Worm (Caenorhabditis elegans) whole organism, mixed stage, embryonic: ENCODE results near the gene Y82E9BR.10.

Source experiments
- M03D4.4 ChIP-seq: sonication (generic microtip); optimal IDR thresholded peaks from 2 replicates; lab custom pipeline; 2017; ENCODE audit warnings: mild to moderate bottlenecking, missing genetic modification characterization, missing compliant biosample characterization
- bed-3 ChIP-seq: fragments of 200-800 bp; sonication (Bioruptor generic); optimal IDR thresholded peaks from 3 replicates; lab custom pipeline; 2018; ENCODE audit warnings: mild to moderate bottlenecking, missing genetic modification characterization, moderate library complexity, missing compliant biosample characterization
- ceh-39 ChIP-seq: fragments of 150-350 bp; optimal IDR thresholded peaks from 2 replicates; lab custom pipeline; 2014; ENCODE audit warnings: missing biosample characterization, missing genetic modification characterization
- ceh-43 ChIP-seq: fragments of 200-800 bp; sonication (Bioruptor generic); optimal IDR thresholded peaks from 2 replicates; lab custom pipeline; 2018; ENCODE audit warnings: mild to moderate bottlenecking, missing genetic modification characterization, moderate library complexity, missing compliant biosample characterization
- ceh-83 ChIP-seq: fragments of 200-800 bp; sonication (Bioruptor generic); optimal IDR thresholded peaks from 2 replicates; lab custom pipeline; 2018; ENCODE audit warnings: mild to moderate bottlenecking, missing genetic modification characterization, missing compliant biosample characterization
- ces-1 ChIP-seq: fragments of 150-350 bp; optimal IDR thresholded peaks from 2 replicates; lab custom pipeline; 2014; ENCODE audit warnings: missing biosample characterization, missing genetic modification reagents, missing genetic modification characterization
- cnd-1 ChIP-seq: fragments of 200-800 bp; sonication (Bioruptor generic); optimal IDR thresholded peaks from 2 replicates; lab custom pipeline; 2018; ENCODE audit warnings: mild to moderate bottlenecking, missing genetic modification characterization, missing compliant biosample characterization
- drap-1 ChIP-seq: fragments of 200-800 bp; sonication (Bioruptor generic); optimal IDR thresholded peaks from 3 replicates; lab custom pipeline; 2018; ENCODE audit warnings: mild to moderate bottlenecking, missing genetic modification characterization, missing compliant biosample characterization
- elt-1 ChIP-seq: sonication (generic microtip); optimal IDR thresholded peaks from 2 replicates; lab custom pipeline; 2017; ENCODE audit warnings: missing genetic modification characterization, mild to moderate bottlenecking, missing compliant biosample characterization, antibody characterized with exemption, moderate library complexity, borderline replicate concordance; ENCODE audit not compliant: insufficient read depth
- elt-3 ChIP-seq: fragments of 150-350 bp; optimal IDR thresholded peaks from 2 replicates; lab custom pipeline; 2014; ENCODE audit warnings: missing biosample characterization, missing genetic modification characterization
- flh-1 ChIP-seq: fragments of 200-800 bp; sonication (Bioruptor generic); optimal IDR thresholded peaks from 2 replicates; lab custom pipeline; 2018; ENCODE audit warnings: mild to moderate bottlenecking, missing genetic modification characterization, moderate library complexity, missing compliant biosample characterization
- ham-2 ChIP-seq: fragments of 200-800 bp; sonication (Bioruptor generic); optimal IDR thresholded peaks from 2 replicates; lab custom pipeline; 2018; ENCODE audit warnings: mild to moderate bottlenecking, missing genetic modification characterization, missing compliant biosample characterization
- lin-13 ChIP-seq: fragments of 150-350 bp; optimal IDR thresholded peaks from 2 replicates; lab custom pipeline; 2014; ENCODE audit warnings: missing biosample characterization, missing genetic modification characterization
- lsy-2 ChIP-seq: fragments of 150-350 bp; optimal IDR thresholded peaks from 2 replicates; lab custom pipeline; 2014; ENCODE audit warnings: missing biosample characterization, missing genetic modification characterization
- mab-5 ChIP-seq: fragments of 150-350 bp; optimal IDR thresholded peaks from 2 replicates; lab custom pipeline; 2014; ENCODE audit warnings: missing biosample characterization, missing genetic modification characterization
- mep-1 ChIP-seq: fragments of 150-350 bp; optimal IDR thresholded peaks from 2 replicates; lab custom pipeline; 2017; ENCODE audit warnings: missing biosample characterization, missing genetic modification reagents, missing genetic modification characterization, inconsistent platforms
- mls-2 ChIP-seq: sonication (generic microtip); optimal IDR thresholded peaks from 2 replicates; lab custom pipeline; 2016; ENCODE audit warnings: mild to moderate bottlenecking, missing genetic modification characterization, moderate library complexity, missing compliant biosample characterization
- nhr-12 ChIP-seq: fragments of 150-350 bp; optimal IDR thresholded peaks from 2 replicates; lab custom pipeline; 2014; ENCODE audit warnings: missing biosample characterization, missing genetic modification characterization
- nhr-2 ChIP-seq: fragments of 150-350 bp; optimal IDR thresholded peaks from 2 replicates; lab custom pipeline; 2014; ENCODE audit warnings: missing biosample characterization, missing genetic modification characterization
- nhr-237 ChIP-seq: fragments of 150-350 bp; optimal IDR thresholded peaks from 2 replicates; lab custom pipeline; 2014; ENCODE audit warnings: missing biosample characterization, missing genetic modification characterization
- nhr-28 ChIP-seq: fragments of 150-350 bp; optimal IDR thresholded peaks from 2 replicates; lab custom pipeline; 2014; ENCODE audit warnings: missing biosample characterization, missing genetic modification characterization
- nhr-76 ChIP-seq: sonication (generic microtip); optimal IDR thresholded peaks from 2 replicates; lab custom pipeline; 2017; ENCODE audit warnings: missing biosample characterization, missing genetic modification characterization
- pha-4 ChIP-seq: fragments of 150-350 bp; optimal IDR thresholded peaks from 2 replicates; lab custom pipeline; 2018; ENCODE audit warnings: missing biosample characterization, missing genetic modification reagents, missing genetic modification characterization
- sem-2 ChIP-seq: fragments of 200-800 bp; sonication (Bioruptor generic); optimal IDR thresholded peaks from 2 replicates; lab custom pipeline; 2018; ENCODE audit warnings: mild to moderate bottlenecking, missing genetic modification characterization, missing compliant biosample characterization
- snpc-4 ChIP-seq: fragments of 150-350 bp; optimal IDR thresholded peaks from 2 replicates; lab custom pipeline; 2014; ENCODE audit warnings: missing biosample characterization, missing genetic modification characterization
- sptf-1 ChIP-seq: sonication (generic microtip); optimal IDR thresholded peaks from 2 replicates; lab custom pipeline; 2017; ENCODE audit warnings: mild to moderate bottlenecking, missing genetic modification characterization, moderate library complexity, missing compliant biosample characterization
- tbx-8 ChIP-seq: fragments of 200-800 bp; sonication (Bioruptor generic); optimal IDR thresholded peaks from 2 replicates; lab custom pipeline; 2018; ENCODE audit warnings: mild to moderate bottlenecking, missing genetic modification characterization, moderate library complexity, missing compliant biosample characterization
- unc-120 ChIP-seq: sonication (generic microtip); optimal IDR thresholded peaks from 2 replicates; lab custom pipeline; 2017; ENCODE audit warnings: missing genetic modification characterization, missing compliant biosample characterization; ENCODE audit not compliant: poor library complexity, severe bottlenecking
- unc-39 ChIP-seq: fragments of 150-350 bp; optimal IDR thresholded peaks from 2 replicates; lab custom pipeline; 2014; ENCODE audit warnings: missing biosample characterization, missing genetic modification characterization
- unc-62 ChIP-seq: fragments of 150-350 bp; optimal IDR thresholded peaks from 2 replicates; lab custom pipeline; 2014; ENCODE audit warnings: missing biosample characterization, missing genetic modification reagents, missing genetic modification characterization
- zip-8 ChIP-seq: fragments of 150-350 bp; optimal IDR thresholded peaks from 2 replicates; lab custom pipeline; 2014; ENCODE audit warnings: missing biosample characterization, missing genetic modification characterization
- ztf-11 ChIP-seq: fragments of 150-350 bp; optimal IDR thresholded peaks from 2 replicates; lab custom pipeline; 2014; ENCODE audit warnings: missing biosample characterization, missing genetic modification characterization

The Y82E9BR.10 gene

DNA sequence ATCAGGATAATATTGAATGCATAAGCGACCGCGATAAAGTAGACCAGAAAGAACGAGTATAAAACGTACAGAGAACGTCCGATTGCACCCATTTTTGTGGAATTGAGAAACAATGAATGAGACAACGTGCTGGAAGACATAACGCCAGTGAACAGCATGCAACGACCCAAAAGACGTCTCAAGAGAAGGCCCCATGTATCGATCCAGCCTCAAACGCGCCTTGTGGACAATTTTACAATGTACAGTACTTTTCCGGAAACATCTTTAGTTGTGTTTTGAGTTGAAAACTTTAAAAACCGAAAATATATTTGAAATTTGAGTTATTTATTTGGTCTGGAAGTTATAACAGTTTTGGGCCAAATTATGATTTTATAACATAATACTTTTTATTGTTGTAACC lies 24.6 kb downstream of the Y82E9BR.10 start, which contains the start of gene Y82E9BL.3:
TSS of gene Y82E9BL.3 (minus strand) at position 101 of the 400 bp plus-strand sequence.
- TF ChIP-seq bed-3 (no peak), nhr-12 (tag; lab: Kevin White, UChicago) (no peak), cnd-1 (tag; lab: Kevin White, UChicago) (no peak)

DNA sequence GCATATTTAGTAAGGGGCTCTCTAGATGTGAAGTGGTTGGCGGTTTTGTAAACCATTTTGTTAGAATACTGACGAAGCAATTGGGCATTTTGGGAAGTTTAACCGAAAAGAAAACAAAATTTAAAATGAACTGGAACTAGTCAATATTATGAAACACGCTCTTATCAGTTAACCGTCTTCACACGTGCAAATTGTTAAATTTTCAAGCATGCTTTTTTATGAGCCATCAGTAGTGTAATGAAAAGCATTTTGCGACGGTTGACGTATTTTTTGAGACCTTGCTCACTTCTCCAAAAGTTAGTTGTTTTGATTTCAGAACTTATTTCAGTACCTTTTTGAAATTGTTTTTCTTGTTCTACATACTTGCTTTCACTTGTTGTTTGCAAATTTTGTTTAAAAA lies 26.1 kb downstream of the Y82E9BR.10 start, which contains the start of gene fbxa-25:
TSS of gene fbxa-25 (minus strand) at position 138 of the 400 bp plus-strand sequence.
- no peak for TF ChIP-seq elt-1 (tag; lab: Kevin White, UChicago)
- TF ChIP-seq ceh-83 (GFP tag; lab: Kevin White, UChicago) = no peak

DNA sequence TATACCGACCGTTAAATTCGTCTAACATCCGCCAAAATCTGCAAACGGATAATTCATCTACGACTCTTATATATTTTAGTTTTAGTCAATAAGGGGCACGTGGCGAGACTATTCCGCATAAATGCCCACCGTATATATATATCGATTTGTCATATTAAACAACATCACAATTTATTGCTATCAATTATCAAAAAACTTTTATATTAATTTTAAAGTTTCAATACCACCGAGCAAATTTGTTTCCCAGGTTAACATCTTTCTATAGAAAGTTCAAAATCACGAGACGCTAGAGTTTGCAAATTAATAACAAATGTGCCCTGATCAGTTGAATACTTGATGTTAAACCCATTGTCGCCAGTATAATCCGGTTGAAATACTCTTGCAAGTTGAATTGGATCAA lies 27.9 kb downstream of the Y82E9BR.10 start, which contains the start of gene Y82E9BL.5:
TSS of gene Y82E9BL.5 (minus strand) at position 101 of the 400 bp plus-strand sequence.
- TF ChIP-seq ztf-11 (no peak), flh-1 (GFP tag; lab: Kevin White, UChicago) (no peak), unc-62 (GFP tag; lab: Kevin White, UChicago) (no peak), unc-120 (tag; lab: Kevin White, UChicago) (no peak), nhr-28 (tag; lab: Kevin White, UChicago) (no peak), bed-3 (no peak), elt-3 (no peak), snpc-4 (no peak), mab-5 (tag; lab: Kevin White, UChicago) (no peak), pha-4 (tag; lab: Kevin White, UChicago) (no peak), ceh-43 (no peak), ceh-39 (tag; lab: Kevin White, UChicago) (no peak), nhr-76 (tag; lab: Kevin White, UChicago) (no peak), cnd-1 (tag; lab: Kevin White, UChicago) (no peak), sptf-1 (tag; lab: Kevin White, UChicago) (no peak), M03D4.4 (tag; lab: Kevin White, UChicago) (no peak), sem-2 (GFP tag; lab: Kevin White, UChicago) (no peak), nhr-237 (tag; lab: Kevin White, UChicago) (no peak)

DNA sequence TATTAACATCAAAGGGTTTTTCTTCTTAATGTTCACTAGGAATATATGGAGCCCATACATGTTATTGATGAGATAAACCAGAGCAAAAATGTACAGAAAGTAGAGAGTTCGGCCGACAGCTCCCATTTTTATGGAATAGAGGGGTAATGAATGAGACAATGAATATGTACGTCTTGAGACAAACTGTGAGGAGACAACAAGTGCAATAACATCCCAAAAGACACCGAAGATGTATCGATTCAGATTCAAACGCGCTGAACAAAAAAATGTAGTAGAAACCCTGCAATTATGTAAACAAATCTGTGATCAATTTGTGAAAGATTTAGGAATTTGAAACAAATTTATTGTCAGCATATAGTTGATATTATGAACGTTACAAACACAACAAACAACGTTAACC lies 28.4 kb downstream of the Y82E9BR.10 start:
- TF ChIP-seq ces-1 (GFP tag; lab: Kevin White, UChicago) = no peak
- no peak for TF ChIP-seq ceh-43
- TF ChIP-seq unc-62 (GFP tag; lab: Kevin White, UChicago) = no peak
- no peak for TF ChIP-seq zip-8 (tag; lab: Kevin White, UChicago)
- TF ChIP-seq bed-3 = no peak

DNA sequence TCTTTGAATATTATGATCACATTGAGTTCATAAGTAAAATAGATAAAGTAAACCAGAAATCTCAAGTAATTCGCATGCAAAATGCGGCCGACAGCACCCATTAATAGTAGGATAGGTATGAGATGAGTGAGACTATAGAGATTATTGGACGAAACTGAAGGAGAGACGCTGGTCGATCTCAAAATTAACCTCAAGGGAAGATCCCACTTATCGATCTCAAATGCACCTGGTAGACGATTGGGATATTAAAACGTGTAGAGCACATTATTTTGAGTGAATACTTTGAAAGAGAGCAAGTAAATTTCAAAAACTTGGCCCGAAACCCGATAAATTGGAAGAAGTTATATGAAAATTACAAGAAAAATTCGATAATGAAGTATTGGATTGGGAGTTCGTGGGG lies 29.7 kb downstream of the Y82E9BR.10 start, which contains the start of gene Y82E9BL.6:
TSS of gene Y82E9BL.6 (minus strand) at position 101 of the 400 bp plus-strand sequence.
- no peak for TF ChIP-seq ham-2
- TF ChIP-seq lin-13 (tag; lab: Kevin White, UChicago) = no peak
- TF ChIP-seq ces-1 (GFP tag; lab: Kevin White, UChicago) = no peak
- no peak for TF ChIP-seq tbx-8 (GFP tag; lab: Kevin White, UChicago)
- TF ChIP-seq nhr-28 (tag; lab: Kevin White, UChicago) = no peak
- no peak for TF ChIP-seq nhr-12 (tag; lab: Kevin White, UChicago)
- TF ChIP-seq ceh-43 = no peak
- no peak for TF ChIP-seq sem-2 (GFP tag; lab: Kevin White, UChicago)
- TF ChIP-seq elt-3 = no peak
- no peak for TF ChIP-seq ceh-39 (tag; lab: Kevin White, UChicago)

DNA sequence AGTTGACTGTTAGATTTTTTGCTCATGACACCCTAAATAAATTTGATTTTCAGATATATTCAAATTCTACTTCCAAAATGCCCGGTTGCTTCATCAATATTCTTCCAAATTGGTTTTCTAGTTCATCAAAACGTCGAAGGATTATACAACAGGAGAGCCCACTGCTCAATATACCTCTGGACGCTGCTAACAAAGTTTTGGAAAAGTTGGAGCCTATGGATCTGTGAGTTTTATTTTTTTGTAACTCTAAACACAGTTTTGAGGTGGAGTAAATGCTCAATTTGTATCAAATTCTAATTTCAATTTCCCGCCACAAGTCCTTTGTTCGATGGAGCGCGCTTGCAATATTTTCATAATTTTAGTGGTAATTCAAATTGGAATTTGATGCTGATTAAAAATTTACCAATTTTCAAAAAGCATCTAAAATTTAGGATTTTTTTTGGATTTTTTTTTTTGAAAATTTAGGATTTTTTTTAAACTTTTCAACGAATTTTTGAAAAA lies 32.4 kb downstream of the Y82E9BR.10 start, which contains the start of gene fbxa-27:
TSS of gene fbxa-27 (plus strand) at position 51 of the 501 bp plus-strand sequence.
- no peak for TF ChIP-seq ceh-43
- TF ChIP-seq mls-2 = no peak
- TF ChIP-seq bed-3 = no peak
- TF ChIP-seq flh-1 (GFP tag; lab: Kevin White, UChicago) = no peak
- no peak for TF ChIP-seq ceh-83 (GFP tag; lab: Kevin White, UChicago)
- no peak for TF ChIP-seq M03D4.4 (tag; lab: Kevin White, UChicago)
- no peak for TF ChIP-seq ceh-39 (tag; lab: Kevin White, UChicago)
- TF ChIP-seq ztf-11 = no peak
- no peak for TF ChIP-seq unc-39 (tag; lab: Kevin White, UChicago)
- no peak for TF ChIP-seq lsy-2
- TF ChIP-seq elt-3 = no peak
- TF ChIP-seq nhr-28 (tag; lab: Kevin White, UChicago) = no peak
- TF ChIP-seq nhr-2 (tag; lab: Kevin White, UChicago) = no peak
- TF ChIP-seq tbx-8 (GFP tag; lab: Kevin White, UChicago) = no peak
- TF ChIP-seq sem-2 (GFP tag; lab: Kevin White, UChicago) = no peak
- no peak for TF ChIP-seq unc-120 (tag; lab: Kevin White, UChicago)
- TF ChIP-seq mep-1 (tag; lab: Kevin White, UChicago) = no peak
- no peak for TF ChIP-seq cnd-1 (tag; lab: Kevin White, UChicago)
- TF ChIP-seq nhr-76 (tag; lab: Kevin White, UChicago) = no peak
- no peak for TF ChIP-seq drap-1 (GFP tag; lab: Kevin White, UChicago)
